Worm (Caenorhabditis elegans) whole organism, late embryonic: Measurements from ENCODE around the gene Y59E9AL.4.

ENCODE experiments used
- C08G9.2 ChIP-seq: sonication (generic microtip); optimal IDR thresholded peaks from 2 replicates; lab custom pipeline; 2016; ENCODE audit warnings: mild to moderate bottlenecking, missing genetic modification characterization, moderate library complexity, missing compliant biosample characterization
- C38D4.7 ChIP-seq: fragments of 200-800 bp; sonication (Bioruptor generic); optimal IDR thresholded peaks from 2 replicates; lab custom pipeline; 2018; ENCODE audit warnings: mild to moderate bottlenecking, missing genetic modification characterization, moderate library complexity, missing compliant biosample characterization
- K02D7.2 ChIP-seq: sonication (generic microtip); optimal IDR thresholded peaks from 2 replicates; lab custom pipeline; 2017; ENCODE audit warnings: mild to moderate bottlenecking, missing genetic modification characterization, missing compliant biosample characterization
- Y22D7AL.16 ChIP-seq: sonication (generic microtip); optimal IDR thresholded peaks from 2 replicates; lab custom pipeline; 2016; ENCODE audit warnings: missing genetic modification characterization, missing compliant biosample characterization
- ceh-14 ChIP-seq: sonication (generic microtip); optimal IDR thresholded peaks from 2 replicates; lab custom pipeline; 2016; ENCODE audit warnings: missing genotype, missing genetic modification characterization, missing compliant biosample characterization
- ceh-18 ChIP-seq: sonication (generic microtip); optimal IDR thresholded peaks from 2 replicates; lab custom pipeline; 2016; ENCODE audit warnings: missing genetic modification characterization, missing compliant biosample characterization
- ceh-19 ChIP-seq: fragments of 200-800 bp; sonication (Bioruptor generic); optimal IDR thresholded peaks from 2 replicates; lab custom pipeline; 2018; ENCODE audit warnings: mild to moderate bottlenecking, missing genetic modification characterization, missing compliant biosample characterization
- ceh-2 ChIP-seq: sonication (generic microtip); optimal IDR thresholded peaks from 2 replicates; lab custom pipeline; 2016; ENCODE audit warnings: missing genotype, missing genetic modification characterization, missing compliant biosample characterization
- ceh-30 ChIP-seq: fragments of 150-350 bp; optimal IDR thresholded peaks from 2 replicates; lab custom pipeline; 2014; ENCODE audit warnings: missing biosample characterization, missing genetic modification characterization
- ceh-45 ChIP-seq: fragments of 200-800 bp; sonication (Bioruptor generic); IDR thresholded peaks from 2 replicates; pipeline ENCODE4 v1.3.6; 2022; ENCODE audit warnings: missing genetic modification reagents, missing genetic modification characterization, missing compliant biosample characterization
- ceh-48 ChIP-seq: sonication (generic microtip); optimal IDR thresholded peaks from 2 replicates; lab custom pipeline; 2016; ENCODE audit warnings: missing genetic modification characterization, inconsistent platforms, missing compliant biosample characterization
- ceh-6 ChIP-seq: fragments of 200-800 bp; sonication (Bioruptor generic); optimal IDR thresholded peaks from 2 replicates; lab custom pipeline; 2018; ENCODE audit warnings: mild to moderate bottlenecking, missing genetic modification characterization, missing compliant biosample characterization
- ceh-9 ChIP-seq: sonication (generic microtip); optimal IDR thresholded peaks from 2 replicates; lab custom pipeline; 2016; ENCODE audit warnings: mild to moderate bottlenecking, missing genetic modification characterization, inconsistent platforms, missing compliant biosample characterization
- elt-4 ChIP-seq: sonication (generic microtip); optimal IDR thresholded peaks from 2 replicates; lab custom pipeline; 2016; ENCODE audit warnings: missing genetic modification characterization, missing compliant biosample characterization
- eyg-1 ChIP-seq: sonication (generic microtip); optimal IDR thresholded peaks from 2 replicates; lab custom pipeline; 2016; ENCODE audit warnings: missing genotype, missing genetic modification characterization, missing compliant biosample characterization
- fkh-10 ChIP-seq: fragments of 150-350 bp; optimal IDR thresholded peaks from 2 replicates; lab custom pipeline; 2014; ENCODE audit warnings: missing biosample characterization, missing genetic modification reagents, missing genetic modification characterization
- fkh-6 ChIP-seq: sonication (generic microtip); optimal IDR thresholded peaks from 2 replicates; lab custom pipeline; 2016; ENCODE audit warnings: missing genetic modification characterization, missing compliant biosample characterization
- gmeb-2 ChIP-seq: sonication (generic microtip); optimal IDR thresholded peaks from 2 replicates; lab custom pipeline; 2016; ENCODE audit warnings: missing genetic modification characterization, inconsistent platforms, missing compliant biosample characterization
- hlh-15 ChIP-seq: sonication (generic microtip); optimal IDR thresholded peaks from 2 replicates; lab custom pipeline; 2016; ENCODE audit warnings: missing genetic modification characterization, missing compliant biosample characterization
- hlh-6 ChIP-seq: sonication (generic microtip); optimal IDR thresholded peaks from 2 replicates; lab custom pipeline; 2016; ENCODE audit warnings: missing genotype, missing genetic modification characterization, missing compliant biosample characterization
- hlh-8 ChIP-seq: sonication (generic microtip); optimal IDR thresholded peaks from 2 replicates; lab custom pipeline; 2016; ENCODE audit warnings: missing genotype, missing genetic modification characterization, missing compliant biosample characterization
- lim-6 ChIP-seq: sonication (generic microtip); optimal IDR thresholded peaks from 2 replicates; lab custom pipeline; 2016; ENCODE audit warnings: missing genetic modification characterization, missing compliant biosample characterization
- lin-11 ChIP-seq: fragments of 200-800 bp; sonication (Bioruptor generic); optimal IDR thresholded peaks from 2 replicates; lab custom pipeline; 2018; ENCODE audit warnings: mild to moderate bottlenecking, missing genetic modification characterization, missing compliant biosample characterization
- mec-3 ChIP-seq: sonication (generic microtip); optimal IDR thresholded peaks from 2 replicates; lab custom pipeline; 2016; ENCODE audit warnings: borderline replicate concordance, missing genetic modification characterization, missing compliant biosample characterization
- nhr-11 ChIP-seq: fragments of 150-350 bp; optimal IDR thresholded peaks from 2 replicates; lab custom pipeline; 2014; ENCODE audit warnings: missing biosample characterization, missing genetic modification characterization
- npax-4 ChIP-seq: sonication (generic microtip); optimal IDR thresholded peaks from 2 replicates; lab custom pipeline; 2016; ENCODE audit warnings: missing genetic modification characterization, missing compliant biosample characterization
- odd-2 ChIP-seq: sonication (generic microtip); optimal IDR thresholded peaks from 2 replicates; lab custom pipeline; 2017; ENCODE audit warnings: antibody characterized with exemption, mild to moderate bottlenecking, missing genetic modification characterization, missing compliant biosample characterization
- pag-3 ChIP-seq: sonication (generic microtip); optimal IDR thresholded peaks from 2 replicates; lab custom pipeline; 2016; ENCODE audit warnings: missing compliant biosample characterization, missing genetic modification characterization, borderline replicate concordance
- pat-9 ChIP-seq: fragments of 200-800 bp; sonication (Bioruptor generic); optimal IDR thresholded peaks from 2 replicates; lab custom pipeline; 2018; ENCODE audit warnings: mild to moderate bottlenecking, missing genetic modification characterization, moderate library complexity, missing compliant biosample characterization
- pha-4 ChIP-seq: fragments of 150-350 bp; optimal IDR thresholded peaks from 2 replicates; lab custom pipeline; 2018; ENCODE audit warnings: missing biosample characterization, missing genetic modification reagents, missing genetic modification characterization
- pros-1 ChIP-seq: fragments of 150-350 bp; optimal IDR thresholded peaks from 2 replicates; lab custom pipeline; 2014; ENCODE audit warnings: missing biosample characterization, missing genetic modification reagents, missing genetic modification characterization
- ref-2 ChIP-seq: sonication (generic microtip); optimal IDR thresholded peaks from 2 replicates; lab custom pipeline; 2016; ENCODE audit warnings: missing genetic modification characterization, missing compliant biosample characterization
- rnt-1 ChIP-seq: sonication (generic microtip); optimal IDR thresholded peaks from 2 replicates; lab custom pipeline; 2016; ENCODE audit warnings: missing genetic modification characterization, missing compliant biosample characterization
- sox-2 ChIP-seq: fragments of 200-800 bp; sonication (Bioruptor generic); IDR thresholded peaks from 2 replicates; pipeline ENCODE4 v1.3.6; 2022; ENCODE audit warnings: missing genetic modification reagents, missing genetic modification characterization, missing compliant biosample characterization
- syd-9 ChIP-seq: sonication (generic microtip); optimal IDR thresholded peaks from 2 replicates; lab custom pipeline; 2016; ENCODE audit warnings: mild to moderate bottlenecking, missing genetic modification characterization, moderate library complexity, missing compliant biosample characterization
- tbx-7 ChIP-seq: sonication (generic microtip); optimal IDR thresholded peaks from 2 replicates; lab custom pipeline; 2016; ENCODE audit warnings: missing genotype, missing genetic modification characterization, missing compliant biosample characterization
- unc-3 ChIP-seq, 2 experiments: fragments of 200-800 bp in 1 of 2; sonication (Bioruptor generic) in 1 of 2; sonication (generic microtip) in 1 of 2; conservative IDR thresholded peaks in 1 of 2; optimal IDR thresholded peaks in 1 of 2; 2 replicates each; pipeline versions ENCODE4 v1.3.6 to Lab custom; 2016 to 2022; ENCODE audit warnings: missing compliant biosample characterization in 2 of 2, missing genetic modification characterization in 2 of 2, missing genetic modification reagents in 1 of 2
- unc-86 ChIP-seq: sonication (generic microtip); optimal IDR thresholded peaks from 2 replicates; lab custom pipeline; 2016; ENCODE audit warnings: missing genetic modification characterization, missing compliant biosample characterization
- zip-5 ChIP-seq: sonication (generic microtip); optimal IDR thresholded peaks from 2 replicates; lab custom pipeline; 2016; ENCODE audit warnings: missing genetic modification characterization, missing compliant biosample characterization
- ztf-16 ChIP-seq: sonication (generic microtip); optimal IDR thresholded peaks from 2 replicates; lab custom pipeline; 2017; ENCODE audit warnings: missing genetic modification characterization, missing compliant biosample characterization

The Y59E9AL.4 gene

ce11 chrIV:5206716-5207115 lies 8.3 kb downstream of the Y59E9AL.4 start:
- no peak for TF ChIP-seq ceh-45 (GFP tag; lab: Robert Waterston, UW)
- TF ChIP-seq C38D4.7 (GFP tag; lab: Kevin White, UChicago) = no peak
- TF ChIP-seq npax-4 (tag; lab: Kevin White, UChicago) = no peak
- TF ChIP-seq fkh-10 = no peak

DNA sequence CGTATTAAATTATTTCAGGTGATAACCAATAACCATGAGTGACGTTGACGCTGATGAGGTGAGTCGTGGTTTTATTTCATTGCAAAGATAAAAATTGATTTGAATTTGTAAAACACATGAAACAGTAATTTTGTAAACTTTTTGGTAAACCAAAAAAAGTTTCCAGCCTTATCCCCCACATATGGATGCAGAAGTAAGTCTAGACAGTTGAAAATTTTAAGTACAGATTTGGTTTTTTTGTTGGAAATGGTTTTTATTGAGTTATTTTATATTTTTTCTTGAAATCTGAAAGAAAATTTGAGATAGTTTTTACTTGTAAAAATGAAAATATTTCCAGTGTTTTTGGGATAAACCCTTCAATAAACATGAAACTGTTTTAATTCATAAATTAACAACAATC lies 10.4 kb downstream of the Y59E9AL.4 start, which contains the start of gene tni-4:
Gene tni-4 (plus strand): TSS at position 19 of the 400 bp plus-strand sequence.
- no peak for TF ChIP-seq nhr-11 (tag; lab: Kevin White, UChicago)
- no peak for TF ChIP-seq tbx-7 (tag; lab: Kevin White, UChicago)
- TF ChIP-seq hlh-8 (tag; lab: Kevin White, UChicago) = no peak
- no peak for TF ChIP-seq odd-2 (tag; lab: Kevin White, UChicago)
- no peak for TF ChIP-seq ceh-9
- TF ChIP-seq ceh-2 = no peak
- TF ChIP-seq mec-3 = no peak
- TF ChIP-seq unc-3 (GFP tag; conservative IDR thresholded peaks at IDR 0.05; lab: Robert Waterston, UW) = no peak
- TF ChIP-seq unc-3 (tag; optimal IDR thresholded peaks at IDR 0.05; lab: Kevin White, UChicago) = no peak

DNA sequence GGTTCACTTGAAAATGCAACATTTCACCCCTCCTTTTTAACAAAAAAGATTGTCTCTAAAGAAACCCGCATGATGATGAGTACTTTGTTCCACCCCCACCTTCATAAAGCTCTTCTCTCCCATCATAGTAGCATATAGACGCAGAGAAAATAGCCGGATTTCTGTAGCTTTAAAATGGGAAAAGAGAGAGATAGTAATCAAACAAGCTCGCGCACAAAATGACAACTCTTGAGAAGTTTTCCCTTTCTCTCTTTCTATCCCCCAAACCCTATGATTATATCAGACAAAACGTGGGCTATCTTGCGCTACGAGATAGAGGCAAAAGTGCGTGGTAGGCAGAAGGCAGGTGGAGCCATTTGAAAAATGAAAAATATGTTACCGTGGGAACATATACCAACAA lies 12.4 kb downstream of the Y59E9AL.4 start:
- TF ChIP-seq pha-4 (tag; lab: Kevin White, UChicago) (no peak), ceh-18 (no peak), fkh-6 (tag; lab: Kevin White, UChicago) (no peak), rnt-1 (no peak), ceh-2 (no peak), lin-11 (no peak), ceh-45 (GFP tag; lab: Robert Waterston, UW) (no peak), lim-6 (no peak), unc-3 (GFP tag; conservative IDR thresholded peaks at IDR 0.05; lab: Robert Waterston, UW) (no peak), unc-3 (tag; optimal IDR thresholded peaks at IDR 0.05; lab: Kevin White, UChicago) (no peak), fkh-10 (no peak), sox-2 (GFP tag; lab: Robert Waterston, UW) (no peak), hlh-15 (tag; lab: Kevin White, UChicago) (no peak), syd-9 (tag; lab: Kevin White, UChicago) (no peak)
- TF ChIP-seq, all 69 proteins: peak for 0

ce11 chrIV:5200813-5201212 lies 14.2 kb downstream of the Y59E9AL.4 start:
- TF ChIP-seq C38D4.7 (GFP tag; lab: Kevin White, UChicago) (no peak), ceh-6 (no peak), ceh-48 (tag; lab: Kevin White, UChicago) (no peak), ceh-45 (GFP tag; lab: Robert Waterston, UW) (no peak), pat-9 (tag; lab: Kevin White, UChicago) (no peak), fkh-10 (no peak), zip-5 (tag; lab: Kevin White, UChicago) (no peak), ref-2 (tag; lab: Kevin White, UChicago) (no peak), ceh-18 (no peak), odd-2 (tag; lab: Kevin White, UChicago) (no peak), eyg-1 (no peak)

- no peak for TF ChIP-seq unc-86
- TF ChIP-seq elt-4 (tag; lab: Kevin White, UChicago) = no peak
- no peak for TF ChIP-seq ceh-45 (GFP tag; lab: Robert Waterston, UW)
- TF ChIP-seq pag-3 (tag; lab: Kevin White, UChicago) = no peak
- TF ChIP-seq pros-1 (tag; lab: Kevin White, UChicago) = no peak
- no peak for TF ChIP-seq C08G9.2
- TF ChIP-seq ceh-14 (tag; lab: Kevin White, UChicago) = no peak
- TF ChIP-seq pha-4 (tag; lab: Kevin White, UChicago) = no peak
- no peak for TF ChIP-seq hlh-6 (tag; lab: Kevin White, UChicago)
- no peak for TF ChIP-seq ceh-19 (GFP tag; lab: Kevin White, UChicago)
- no peak for TF ChIP-seq Y22D7AL.16 (tag; lab: Kevin White, UChicago)
- no peak for TF ChIP-seq gmeb-2
- no peak for TF ChIP-seq K02D7.2 (tag; lab: Kevin White, UChicago)
- TF ChIP-seq ztf-16 = no peak
- TF ChIP-seq ceh-30 = no peak
- TF ChIP-seq, all 69 proteins: peak for 0
Observed at ce11 chrIV:5195531-5195930, 19.5 kb downstream of the Y59E9AL.4 start, which contains the start of gene gpa-18. TSS of gene gpa-18 (minus strand) at chrIV:5195631.
